Worm (Caenorhabditis elegans): ENCODE results near the gene F28B12.6.
A peak's percentile ranks its signal among the peaks of the same experiment; 100 is the strongest.

The F28B12.6 gene

ce11 chrII:5931904-5932764 lies 8.5 kb upstream of the F28B12.6 start (continued):
- TF ChIP-seq ceh-20 (GFP tag; IDR thresholded peaks at IDR 0.05), result peak; percentile 59; the same call in 1 of the 2 replicates
- no peak for TF ChIP-seq nhr-111 (GFP tag; optimal IDR thresholded peaks at IDR 0.05)
- TF ChIP-seq tra-1 (GFP tag; IDR thresholded peaks at IDR 0.05), result peak; percentile 70
- no peak for TF ChIP-seq cey-2 (tag; optimal IDR thresholded peaks at IDR 0.05; ENCODE audit: borderline replicate concordance, insufficient read depth)
- peak; percentile 24 for TF ChIP-seq mes-2 (tag; optimal IDR thresholded peaks at IDR 0.05; ENCODE audit: poor library complexity, severe bottlenecking)
- TF ChIP-seq T20F7.1 (GFP tag; optimal IDR thresholded peaks at IDR 0.05), result peak; percentile 43
- no peak for TF ChIP-seq dmd-9 (GFP tag; IDR thresholded peaks at IDR 0.05)
- no peak for TF ChIP-seq ZK337.2 (GFP tag; IDR thresholded peaks at IDR 0.05)
- TF ChIP-seq mdt-29 (GFP tag; IDR thresholded peaks at IDR 0.05), result 0 out of 2 replicates have a peak, but pooled peaks have one; percentile 15

- TF ChIP-seq aha-1 (tag), result peak; percentile 92
- TF ChIP-seq F26F4.8 (GFP tag; conservative IDR thresholded peaks at IDR 0.05), result 0 out of 2 replicates have a peak, but pooled peaks have one; percentile 52
- TF ChIP-seq unc-62 (GFP tag; optimal IDR thresholded peaks at IDR 0.05 in 1 of 2), result peak in 1 of 2 experiments; percentile 46
- TF ChIP-seq unc-62 (tag; optimal IDR thresholded peaks at IDR 0.05), result no peak
- TF ChIP-seq egl-27 (tag; optimal IDR thresholded peaks at IDR 0.05), result no peak
- TF ChIP-seq egl-43 (GFP tag; IDR thresholded peaks at IDR 0.05), result 0 out of 2 replicates have a peak, but pooled peaks have one; percentile 7
- peak; percentile 55; the same call in 1 of the 2 replicates for TF ChIP-seq nhr-42 (GFP tag; IDR thresholded peaks at IDR 0.05)
These were observed 7.5 kb upstream of the F28B12.6 start for ce11 chrII:5933133-5933532.

- TF ChIP-seq hlh-30 (tag; optimal IDR thresholded peaks at IDR 0.05; ENCODE audit: insufficient read depth) (peak; percentile 59), aha-1 (tag) (peak; percentile 73), zip-11 (GFP tag; IDR thresholded peaks at IDR 0.05) (no peak), nhr-77 (tag; optimal IDR thresholded peaks at IDR 0.05) (no peak), saeg-2 (GFP tag; IDR thresholded peaks at IDR 0.05) (no peak), Y75B8A.6 (GFP tag; IDR thresholded peaks at IDR 0.05) (no peak), lsy-2 (tag; optimal IDR thresholded peaks at IDR 0.05) (peak in 1 of 2 experiments; percentile 26), hif-1 (tag; optimal IDR thresholded peaks at IDR 0.05) (no peak), nhr-237 (tag; optimal IDR thresholded peaks at IDR 0.05) (no peak), hlh-11 (tag; optimal IDR thresholded peaks at IDR 0.05) (peak; percentile 22), nhr-102 (tag; optimal IDR thresholded peaks at IDR 0.05) (no peak), nhr-11 (tag; optimal IDR thresholded peaks at IDR 0.05) (peak; percentile 54), ceh-28 (tag; optimal IDR thresholded peaks at IDR 0.05) (peak; percentile 40), nhr-28 (tag; optimal IDR thresholded peaks at IDR 0.05) (peak; percentile 37), Y48G9A.11 (GFP tag; IDR thresholded peaks at IDR 0.05) (no peak), zfp-2 (tag; optimal IDR thresholded peaks at IDR 0.05) (no peak), arid-1 (GFP tag; conservative IDR thresholded peaks at IDR 0.05) (no peak)
These were observed 6.7 kb upstream of the F28B12.6 start for ce11 chrII:5933962-5934422.

- TF ChIP-seq pqm-1 (tag; optimal IDR thresholded peaks at IDR 0.05) (peak; percentile 71), dmd-6 (GFP tag; IDR thresholded peaks at IDR 0.05) (peak; percentile 87), mes-2 (tag; optimal IDR thresholded peaks at IDR 0.05; ENCODE audit: poor library complexity, severe bottlenecking) (peak; percentile 22), nhr-48 (tag; optimal IDR thresholded peaks at IDR 0.05) (peak; percentile 13), hlh-11 (tag; optimal IDR thresholded peaks at IDR 0.05) (peak; percentile 74), nhr-77 (tag; optimal IDR thresholded peaks at IDR 0.05) (peak; percentile 73), madf-5 (GFP tag; IDR thresholded peaks at IDR 0.05) (no peak), daf-16 (GFP tag; optimal IDR thresholded peaks at IDR 0.05) (no peak), daf-16 (tag; optimal IDR thresholded peaks at IDR 0.05) (peak; percentile 90), tra-1 (GFP tag; IDR thresholded peaks at IDR 0.05) (peak; percentile 66; the same call in 1 of the 2 replicates), hif-1 (tag; optimal IDR thresholded peaks at IDR 0.05) (peak in 1 of 2 experiments; percentile 66), lsy-2 (tag; optimal IDR thresholded peaks at IDR 0.05) (peak in 1 of 2 experiments; percentile 47), lin-38 (GFP tag; IDR thresholded peaks at IDR 0.05) (no peak), T20F7.1 (GFP tag; optimal IDR thresholded peaks at IDR 0.05) (peak; percentile 31), php-3 (GFP tag; IDR thresholded peaks at IDR 0.05) (peak; percentile 56; the same call in 1 of the 2 replicates), lin-1 (GFP tag; IDR thresholded peaks at IDR 0.05) (no peak), hlh-30 (tag; optimal IDR thresholded peaks at IDR 0.05; ENCODE audit: insufficient read depth) (peak; percentile 76), ceh-32 (tag; optimal IDR thresholded peaks at IDR 0.05; ENCODE audit: poor library complexity) (no peak), mxl-3 (GFP tag; optimal IDR thresholded peaks at IDR 0.05) (peak; percentile 9)
These were observed 4.7 kb upstream of the F28B12.6 start for ce11 chrII:5936009-5936408.
